Fruit fly (Drosophila melanogaster): ENCODE data around the gene GMF.
A peak's percentile ranks its signal among the peaks of the same experiment; 100 is the strongest.

Gene GMF

dm6 chr2L:16279774-16280252, 22.9 kb downstream of the GMF start (continued):
- peak; percentile 57 for TF ChIP-seq CG1792 (GFP tag; optimal IDR thresholded peaks at IDR 0.05)
- TF ChIP-seq CG31365 (tag; optimal IDR thresholded peaks at IDR 0.05): peak; percentile 51
- TF ChIP-seq dati (GFP tag; IDR thresholded peaks at IDR 0.05): no peak
- TF ChIP-seq tgo (GFP tag; IDR thresholded peaks at IDR 0.05): peak; percentile 82
- peak in 1 of 2 experiments; percentile 97 for TF ChIP-seq eve (GFP tag; optimal IDR thresholded peaks at IDR 0.05)
- TF ChIP-seq CG17912 (GFP tag; optimal IDR thresholded peaks at IDR 0.05): peak; percentile 25
- peak; percentile 90 for TF ChIP-seq jing (GFP tag; optimal IDR thresholded peaks at IDR 0.05)
- TF ChIP-seq h (optimal IDR thresholded peaks at IDR 0.05): no peak
- no peak for TF ChIP-seq CG16813 (GFP tag; IDR thresholded peaks at IDR 0.05; ENCODE audit: partially characterized antibody)
- peak; percentile 78 for TF ChIP-seq CG8944 (GFP tag; optimal IDR thresholded peaks at IDR 0.05)
- TF ChIP-seq Asciz (GFP tag; optimal IDR thresholded peaks at IDR 0.05): peak; percentile 96
- TF ChIP-seq danr (GFP tag; IDR thresholded peaks at IDR 0.05): peak; percentile 78
- 0 out of 2 replicates have a peak, but pooled peaks have one; percentile 10 for TF ChIP-seq CG43689 (GFP tag; IDR thresholded peaks at IDR 0.05)
- TF ChIP-seq Max (GFP tag; optimal IDR thresholded peaks at IDR 0.05): peak; percentile 87
- TF ChIP-seq Mrtf (GFP tag; IDR thresholded peaks at IDR 0.05): peak; percentile 67; the same call in 1 of the 3 replicates
- TF ChIP-seq knrl (GFP tag; IDR thresholded peaks at IDR 0.05; ENCODE audit: partially characterized antibody): no peak
- peak; percentile 47 for TF ChIP-seq Fer2 (tag; optimal IDR thresholded peaks at IDR 0.05)
- TF ChIP-seq ase (GFP tag; IDR thresholded peaks at IDR 0.05): peak; percentile 71; the same call in 2 of the 3 replicates
- peak; percentile 73 for TF ChIP-seq HmgZ (tag; optimal IDR thresholded peaks at IDR 0.05)
- no peak for TF ChIP-seq gsb (GFP tag; IDR thresholded peaks at IDR 0.05)
- TF ChIP-seq sim (GFP tag; IDR thresholded peaks at IDR 0.05): peak; percentile 57; the same call in 1 of the 2 replicates
- TF ChIP-seq Dfd (GFP tag; optimal IDR thresholded peaks at IDR 0.05): no peak
- peak; percentile 79 for TF ChIP-seq CG9817 (tag; optimal IDR thresholded peaks at IDR 0.05)
- TF ChIP-seq prd (optimal IDR thresholded peaks at IDR 0.05): no peak
- TF ChIP-seq prd (GFP tag; IDR thresholded peaks at IDR 0.05): peak; percentile 80
- TF ChIP-seq CG2875 (GFP tag; optimal IDR thresholded peaks at IDR 0.05): peak; percentile 92
- TF ChIP-seq Dp (GFP tag; optimal IDR thresholded peaks at IDR 0.05): no peak
- no peak for TF ChIP-seq BEAF-32 (GFP tag; optimal IDR thresholded peaks at IDR 0.05)
- TF ChIP-seq CG18011 (GFP tag; optimal IDR thresholded peaks at IDR 0.05): peak; percentile 71
- peak; percentile 84 for TF ChIP-seq CG4854 (GFP tag; optimal IDR thresholded peaks at IDR 0.05)
- peak; percentile 76 for TF ChIP-seq CG33557 (GFP tag; optimal IDR thresholded peaks at IDR 0.05)
- no peak; the same call in 1 of the 2 replicates for TF ChIP-seq klu (GFP tag; IDR thresholded peaks at IDR 0.05)
- peak; percentile 68 for TF ChIP-seq CG17186 (GFP tag; optimal IDR thresholded peaks at IDR 0.05)
- peak; percentile 86 for TF ChIP-seq CG10147 (GFP tag; optimal IDR thresholded peaks at IDR 0.05)
- peak; percentile 86 for TF ChIP-seq CG18764 (GFP tag; optimal IDR thresholded peaks at IDR 0.05)
- peak; percentile 41; the same call in 1 of the 2 replicates for TF ChIP-seq chm (GFP tag; IDR thresholded peaks at IDR 0.05)
- TF ChIP-seq CG15514 (GFP tag; optimal IDR thresholded peaks at IDR 0.05): peak; percentile 52
- TF ChIP-seq CG14667 (GFP tag; IDR thresholded peaks at IDR 0.05): peak; percentile 55; the same call in 1 of the 2 replicates
- peak; percentile 59 for TF ChIP-seq E2f1 (GFP tag; IDR thresholded peaks at IDR 0.05)
- TF ChIP-seq insv (GFP tag; optimal IDR thresholded peaks at IDR 0.05): peak in 1 of 2 experiments; percentile 53
- TF ChIP-seq CG10274 (GFP tag; optimal IDR thresholded peaks at IDR 0.05): peak; percentile 99
- TF ChIP-seq CG17361 (GFP tag; IDR thresholded peaks at IDR 0.05): peak; percentile 98
- peak; percentile 51; the same call in 1 of the 2 replicates for TF ChIP-seq CG32532 (GFP tag; IDR thresholded peaks at IDR 0.05)
- TF ChIP-seq eyg (GFP tag; optimal IDR thresholded peaks at IDR 0.05): peak; percentile 68
- peak; percentile 72 for TF ChIP-seq D19B (GFP tag; optimal IDR thresholded peaks at IDR 0.05)
- no peak for TF ChIP-seq Scr (GFP tag; IDR thresholded peaks at IDR 0.05; ENCODE audit: partially characterized antibody)
- TF ChIP-seq row (GFP tag; IDR thresholded peaks at IDR 0.05): peak; percentile 85
- peak; percentile 51 for TF ChIP-seq MTF-1 (GFP tag; optimal IDR thresholded peaks at IDR 0.05; ENCODE audit: borderline replicate concordance)
- TF ChIP-seq CG34422 (GFP tag; IDR thresholded peaks at IDR 0.05): peak; percentile 76; the same call in 2 of the 3 replicates
- peak; percentile 94 for TF ChIP-seq CG12659 (GFP tag; optimal IDR thresholded peaks at IDR 0.05)

Measured in whole organism, embryonic.